Worm (Caenorhabditis elegans): Measurements from ENCODE around the gene frm-10.

frm-10 gene

ce11 chrV:13426764-13427163 lies 36.2 kb upstream of the frm-10 start, which contains the start of gene srd-18:
TSS of gene srd-18 (minus strand) at chrV:13426864.
- TF ChIP-seq syd-9 (tag; optimal IDR thresholded peaks at IDR 0.05) = no peak

ce11 chrV:13427378-13427777 lies 35.6 kb upstream of the frm-10 start:
- no peak for TF ChIP-seq ceh-34 (tag; optimal IDR thresholded peaks at IDR 0.05)
- no peak for TF ChIP-seq ceh-45 (GFP tag; IDR thresholded peaks at IDR 0.05)
- TF ChIP-seq unc-86 (tag; optimal IDR thresholded peaks at IDR 0.05) = no peak
- TF ChIP-seq odd-2 (tag; optimal IDR thresholded peaks at IDR 0.05) = no peak
- TF ChIP-seq ceh-19 (GFP tag; optimal IDR thresholded peaks at IDR 0.05) = no peak
- no peak for TF ChIP-seq ttx-3 (tag; optimal IDR thresholded peaks at IDR 0.05)
- TF ChIP-seq ztf-16 (tag; optimal IDR thresholded peaks at IDR 0.05) = no peak
- no peak for TF ChIP-seq fkh-6 (tag; optimal IDR thresholded peaks at IDR 0.05)
- TF ChIP-seq eyg-1 (tag; optimal IDR thresholded peaks at IDR 0.05) = no peak
- no peak for TF ChIP-seq madf-2 (tag; optimal IDR thresholded peaks at IDR 0.05)
- TF ChIP-seq hlh-15 (tag; optimal IDR thresholded peaks at IDR 0.05) = no peak
- no peak for TF ChIP-seq K09A11.1 (tag; optimal IDR thresholded peaks at IDR 0.05; ENCODE audit: insufficient read depth)
- TF ChIP-seq Y22D7AL.16 (tag; optimal IDR thresholded peaks at IDR 0.05) = no peak
- no peak for TF ChIP-seq pha-4 (tag; optimal IDR thresholded peaks at IDR 0.05)
- TF ChIP-seq mec-3 (tag; optimal IDR thresholded peaks at IDR 0.05; ENCODE audit: borderline replicate concordance) = no peak
- no peak for TF ChIP-seq T23F11.4 (GFP tag; optimal IDR thresholded peaks at IDR 0.05)

- TF ChIP-seq lin-11 (tag; optimal IDR thresholded peaks at IDR 0.05) (no peak), madf-2 (tag; optimal IDR thresholded peaks at IDR 0.05) (no peak), ceh-34 (tag; optimal IDR thresholded peaks at IDR 0.05) (no peak), ahr-1 (tag; optimal IDR thresholded peaks at IDR 0.05) (no peak), che-1 (tag; optimal IDR thresholded peaks at IDR 0.05) (no peak), ceh-2 (tag; optimal IDR thresholded peaks at IDR 0.05) (no peak), odd-2 (tag; optimal IDR thresholded peaks at IDR 0.05) (no peak), C38D4.7 (GFP tag; optimal IDR thresholded peaks at IDR 0.05) (no peak), rnt-1 (tag; optimal IDR thresholded peaks at IDR 0.05) (no peak), sdc-2 (tag; optimal IDR thresholded peaks at IDR 0.05) (no peak), elt-2 (tag; optimal IDR thresholded peaks at IDR 0.05) (no peak), mec-3 (tag; optimal IDR thresholded peaks at IDR 0.05; ENCODE audit: borderline replicate concordance) (no peak), ttx-3 (tag; optimal IDR thresholded peaks at IDR 0.05) (no peak), pha-4 (tag; optimal IDR thresholded peaks at IDR 0.05) (no peak), gmeb-2 (tag; optimal IDR thresholded peaks at IDR 0.05) (no peak), ztf-16 (tag; optimal IDR thresholded peaks at IDR 0.05) (no peak), ets-4 (tag; optimal IDR thresholded peaks at IDR 0.05) (no peak), unc-42 (tag; optimal IDR thresholded peaks at IDR 0.05) (no peak), npax-4 (tag; optimal IDR thresholded peaks at IDR 0.05) (no peak), ceh-6 (GFP tag; optimal IDR thresholded peaks at IDR 0.05) (no peak)
Measured at ce11 chrV:13428660-13429059, 34.3 kb upstream of the frm-10 start, which contains the start of gene srd-19. TSS of gene srd-19 (minus strand) at chrV:13428760.

- TF ChIP-seq fax-1 (tag; optimal IDR thresholded peaks at IDR 0.05) (no peak), hlh-6 (tag; optimal IDR thresholded peaks at IDR 0.05) (no peak), ceh-2 (tag; optimal IDR thresholded peaks at IDR 0.05) (no peak), ceh-14 (tag; optimal IDR thresholded peaks at IDR 0.05) (no peak)
Measured at ce11 chrV:13432364-13432763, 30.6 kb upstream of the frm-10 start, which contains the start of gene srd-17. TSS of gene srd-17 (minus strand) at chrV:13432714.

ce11 chrV:13437473-13438074 lies 25.4 kb upstream of the frm-10 start, which contains the start of gene mes-4:
TSS of gene mes-4 (minus strand) at chrV:13437545.
- peak; percentile 85 for TF ChIP-seq nfya-1 (tag; optimal IDR thresholded peaks at IDR 0.05)
- no peak for TF ChIP-seq ceh-30 (tag; optimal IDR thresholded peaks at IDR 0.05)
